Fruit fly (Drosophila melanogaster) whole organism, pupa: ENCODE results near the gene ymp.

Experiments used
- CG10348 ChIP-seq: fragments of 200-800 bp; sonication (Bioruptor generic); IDR thresholded peaks from 2 replicates; pipeline ENCODE4 v1.3.6; 2022; ENCODE audit warnings: missing biosample characterization, missing genetic modification characterization
- CG12605 ChIP-seq: fragments of 200-800 bp; sonication (Bioruptor generic); IDR thresholded peaks from 2 replicates; pipeline ENCODE4 v1.3.6; 2022; ENCODE audit warnings: missing biosample characterization, missing genetic modification characterization
- CG13204 ChIP-seq: fragments of 200-800 bp; sonication (Bioruptor generic); optimal IDR thresholded peaks from 2 replicates; lab custom pipeline; 2018; ENCODE audit warnings: missing biosample characterization, mild to moderate bottlenecking, missing genetic modification characterization, moderate library complexity
- CG14655 ChIP-seq: fragments of 200-800 bp; sonication (Bioruptor generic); optimal IDR thresholded peaks from 3 replicates; lab custom pipeline; 2017; ENCODE audit warnings: mild to moderate bottlenecking, missing biosample characterization, missing genetic modification reagents, missing genetic modification characterization
- CG15710 ChIP-seq: fragments of 200-800 bp; sonication (Bioruptor generic); optimal IDR thresholded peaks from 2 replicates; lab custom pipeline; 2018; ENCODE audit warnings: missing biosample characterization, mild to moderate bottlenecking, missing genetic modification characterization, moderate library complexity
- CG17806 ChIP-seq: fragments of 200-800 bp; sonication (Bioruptor generic); optimal IDR thresholded peaks from 2 replicates; lab custom pipeline; 2018; ENCODE audit warnings: missing biosample characterization, mild to moderate bottlenecking, missing genetic modification characterization, moderate library complexity
- CG32121 ChIP-seq: fragments of 200-800 bp; sonication (Bioruptor generic); IDR thresholded peaks from 2 replicates; pipeline ENCODE4 v1.3.6; 2022; ENCODE audit warnings: missing biosample characterization, missing genetic modification characterization
- CG34367 ChIP-seq: fragments of 200-800 bp; sonication (Bioruptor generic); optimal IDR thresholded peaks from 2 replicates; lab custom pipeline; 2018; ENCODE audit warnings: missing biosample characterization, mild to moderate bottlenecking, missing genetic modification characterization
- CG4496 ChIP-seq: fragments of 200-800 bp; sonication (Bioruptor generic); IDR thresholded peaks from 3 replicates; pipeline ENCODE4 v1.3.6; 2022; ENCODE audit warnings: missing biosample characterization, missing genetic modification characterization
- CG8159 ChIP-seq: fragments of 200-800 bp; sonication (Bioruptor generic); optimal IDR thresholded peaks from 3 replicates; lab custom pipeline; 2018; ENCODE audit warnings: missing biosample characterization, mild to moderate bottlenecking, missing genetic modification characterization, moderate library complexity
- CG8301 ChIP-seq: fragments of 200-800 bp; sonication (Bioruptor generic); optimal IDR thresholded peaks from 2 replicates; lab custom pipeline; 2018; ENCODE audit warnings: missing biosample characterization, mild to moderate bottlenecking, missing genetic modification characterization
- CG9948 ChIP-seq: fragments of 200-800 bp; sonication (Bioruptor generic); optimal IDR thresholded peaks from 2 replicates; lab custom pipeline; 2018; ENCODE audit warnings: missing biosample characterization, mild to moderate bottlenecking, missing genetic modification characterization, moderate library complexity
- D1 ChIP-seq: fragments of 200-800 bp; sonication (Bioruptor generic); optimal IDR thresholded peaks from 2 replicates; lab custom pipeline; 2018; ENCODE audit warnings: missing biosample characterization, mild to moderate bottlenecking, missing genetic modification characterization, moderate library complexity
- EcR ChIP-seq: fragments of 200-800 bp; sonication (Bioruptor generic); optimal IDR thresholded peaks from 3 replicates; lab custom pipeline; 2019; ENCODE audit warnings: missing biosample characterization, missing genetic modification characterization, mild to moderate bottlenecking, moderate library complexity, missing genetic modification reagents
- Ets98B ChIP-seq: fragments of 200-800 bp; sonication (Bioruptor generic); IDR thresholded peaks from 2 replicates; pipeline ENCODE4 v1.3.6; 2022; ENCODE audit warnings: missing biosample characterization, missing genetic modification characterization
- Pif1A ChIP-seq: fragments of 200-800 bp; sonication (Bioruptor generic); optimal IDR thresholded peaks from 3 replicates; lab custom pipeline; 2016; ENCODE audit warnings: missing biosample characterization, missing genetic modification characterization
- Pif1B ChIP-seq: fragments of 200-800 bp; sonication (Bioruptor generic); optimal IDR thresholded peaks from 3 replicates; lab custom pipeline; 2016; ENCODE audit warnings: missing biosample characterization, missing genetic modification characterization
- Snoo ChIP-seq: fragments of 200-800 bp; sonication (Bioruptor generic); optimal IDR thresholded peaks from 3 replicates; lab custom pipeline; 2017; ENCODE audit warnings: missing biosample characterization, mild to moderate bottlenecking, missing genetic modification characterization, inconsistent platforms
- fd96Ca ChIP-seq: fragments of 200-800 bp; sonication (Bioruptor generic); IDR thresholded peaks from 3 replicates; pipeline ENCODE4 v1.3.6; 2022; ENCODE audit warnings: missing biosample characterization, missing genetic modification characterization
- gl ChIP-seq: fragments of 200-800 bp; sonication (Bioruptor generic); optimal IDR thresholded peaks from 2 replicates; lab custom pipeline; 2018; ENCODE audit warnings: missing biosample characterization, mild to moderate bottlenecking, missing genetic modification characterization
- rn ChIP-seq: fragments of 200-800 bp; sonication (Bioruptor generic); IDR thresholded peaks from 2 replicates; pipeline ENCODE4 v1.3.6; 2022; ENCODE audit warnings: missing biosample characterization, missing genetic modification characterization

The ymp gene

dm6 chr3R:25630541-25630940, 21.6 kb upstream of the ymp start:
- TF ChIP-seq CG8301 (tag; lab: Kevin White, UChicago) = no peak
- TF ChIP-seq Pif1B = no peak
- TF ChIP-seq CG15710 = no peak
- no peak for TF ChIP-seq CG4496 (GFP tag; lab: Robert Waterston, UW)
- no peak for TF ChIP-seq CG17806 (tag; lab: Kevin White, UChicago)
- no peak for TF ChIP-seq CG12605 (GFP tag; lab: Robert Waterston, UW)
- TF ChIP-seq CG32121 = no peak
- no peak for TF ChIP-seq fd96Ca (GFP tag; lab: Robert Waterston, UW)
- TF ChIP-seq EcR (GFP tag; lab: Kevin White, UChicago) = no peak
- TF ChIP-seq CG13204 = no peak
- TF ChIP-seq CG10348 (GFP tag; lab: Robert Waterston, UW) = no peak
- no peak for TF ChIP-seq Pif1A
- TF ChIP-seq Snoo = no peak
- TF ChIP-seq CG14655 (GFP tag; lab: Kevin White, UChicago) = no peak
- no peak for TF ChIP-seq CG34367 (tag; lab: Kevin White, UChicago)
- TF ChIP-seq, all 21 proteins: peak for 0

- TF ChIP-seq Snoo = no peak
Measured at dm6 chr3R:25628657-25629056, 19.7 kb upstream of the ymp start.

- TF ChIP-seq gl (tag; lab: Kevin White, UChicago) = no peak
- TF ChIP-seq CG4496 (GFP tag; lab: Robert Waterston, UW) = 0 out of 3 replicates have a peak, but pooled peaks have one; percentile 15
Measured at dm6 chr3R:25626625-25627275, 17.8 kb upstream of the ymp start, which contains the start of gene Ssadh. TSS of gene Ssadh (minus strand) at chr3R:25626924.

- TF ChIP-seq Ets98B (GFP tag; lab: Robert Waterston, UW) = no peak
- peak; percentile 59 for TF ChIP-seq EcR (GFP tag; lab: Kevin White, UChicago)
Measured at dm6 chr3R:25625940-25626624, 17.2 kb upstream of the ymp start.

- TF ChIP-seq Snoo = no peak
- TF ChIP-seq D1 (tag; lab: Kevin White, UChicago) = peak; percentile 29
- no peak for TF ChIP-seq CG9948
- TF ChIP-seq CG4496 (GFP tag; lab: Robert Waterston, UW) = peak; percentile 63; the same call in 2 of the 3 replicates
- TF ChIP-seq Pif1B = peak; percentile 16
- TF ChIP-seq CG12605 (GFP tag; lab: Robert Waterston, UW) = peak; percentile 28; the same call in 1 of the 2 replicates
- TF ChIP-seq CG13204 = no peak
- TF ChIP-seq gl (tag; lab: Kevin White, UChicago) = no peak
- no peak for TF ChIP-seq CG15710
- TF ChIP-seq CG8159 = peak; percentile 34
- no peak for TF ChIP-seq CG32121
- no peak for TF ChIP-seq CG14655 (GFP tag; lab: Kevin White, UChicago)
- 0 out of 2 replicates have a peak, but pooled peaks have one; percentile 7 for TF ChIP-seq rn (GFP tag; lab: Robert Waterston, UW)
- no peak for TF ChIP-seq Pif1A
- no peak for TF ChIP-seq CG8301 (tag; lab: Kevin White, UChicago)
- 0 out of 3 replicates have a peak, but pooled peaks have one; percentile 22 for TF ChIP-seq fd96Ca (GFP tag; lab: Robert Waterston, UW)
- peak; percentile 42 for TF ChIP-seq Ets98B (GFP tag; lab: Robert Waterston, UW)
- TF ChIP-seq CG34367 (tag; lab: Kevin White, UChicago) = no peak
- no peak for TF ChIP-seq CG10348 (GFP tag; lab: Robert Waterston, UW)
- peak; percentile 51 for TF ChIP-seq CG17806 (tag; lab: Kevin White, UChicago)
- no peak for TF ChIP-seq EcR (GFP tag; lab: Kevin White, UChicago)
Measured at dm6 chr3R:25623800-25624791, 15.2 kb upstream of the ymp start, which contains the start of gene Npl4. TSS of gene Npl4 (minus strand) at chr3R:25624662.

dm6 chr3R:25618114-25618513, 9.2 kb upstream of the ymp start, which contains the start of gene CG5071:
TSS of gene CG5071 (plus strand) at chr3R:25618414.
- no peak for TF ChIP-seq CG8301 (tag; lab: Kevin White, UChicago)
- no peak for TF ChIP-seq Pif1A
- no peak for TF ChIP-seq CG13204
- no peak for TF ChIP-seq CG32121
- no peak for TF ChIP-seq CG4496 (GFP tag; lab: Robert Waterston, UW)
- no peak for TF ChIP-seq CG15710
- TF ChIP-seq CG34367 (tag; lab: Kevin White, UChicago) = no peak
- TF ChIP-seq gl (tag; lab: Kevin White, UChicago) = no peak
- TF ChIP-seq CG12605 (GFP tag; lab: Robert Waterston, UW) = no peak
- no peak for TF ChIP-seq Ets98B (GFP tag; lab: Robert Waterston, UW)
- no peak for TF ChIP-seq fd96Ca (GFP tag; lab: Robert Waterston, UW)
- no peak for TF ChIP-seq CG10348 (GFP tag; lab: Robert Waterston, UW)
- no peak for TF ChIP-seq D1 (tag; lab: Kevin White, UChicago)
- no peak for TF ChIP-seq CG8159
- no peak for TF ChIP-seq rn (GFP tag; lab: Robert Waterston, UW)
- TF ChIP-seq Snoo = no peak
- TF ChIP-seq CG9948 = no peak
- TF ChIP-seq CG17806 (tag; lab: Kevin White, UChicago) = no peak
- no peak for TF ChIP-seq CG14655 (GFP tag; lab: Kevin White, UChicago)
